Worm (Caenorhabditis elegans): Measurements from ENCODE around the gene Y37E11B.10.
"Not testable (repeated sequence)": the region's sequence is repeated elsewhere in the genome, so short reads cannot be mapped to it uniquely, and the experiment has no call there.

The Y37E11B.10 gene

ce11 chrIV:3598452-3598851, 7.8 kb downstream of the Y37E11B.10 start, which contains the start of gene Y37E11B.5:
Y37E11B.5 (minus strand) TSS chrIV:3598552.
- TF ChIP-seq hlh-17 (GFP tag; optimal IDR thresholded peaks at IDR 0.05; ENCODE audit: borderline replicate concordance) (no peak), xbp-1 (tag; optimal IDR thresholded peaks at IDR 0.05) (no peak), isw-1 (GFP tag; IDR thresholded peaks at IDR 0.05) (no peak), lin-35 (GFP tag; optimal IDR thresholded peaks at IDR 0.05) (no peak), blmp-1 (tag; optimal IDR thresholded peaks at IDR 0.05) (no peak), swsn-7 (tag; optimal IDR thresholded peaks at IDR 0.05) (no peak), unc-130 (tag; optimal IDR thresholded peaks at IDR 0.05) (no peak), nhr-90 (tag; optimal IDR thresholded peaks at IDR 0.05; ENCODE audit: poor library complexity) (no peak), ama-1 (optimal IDR thresholded peaks at IDR 0.05) (no peak), egl-27 (tag; optimal IDR thresholded peaks at IDR 0.05) (no peak), nhr-11 (tag; optimal IDR thresholded peaks at IDR 0.05) (no peak)

- TF ChIP-seq efl-1 (optimal IDR thresholded peaks at IDR 0.05) (no peak), efl-1 (GFP tag; optimal IDR thresholded peaks at IDR 0.05 in 1 of 2) (no peak), sup-37 (GFP tag; optimal IDR thresholded peaks at IDR 0.05) (no peak)
These were observed 8.9 kb downstream of the Y37E11B.10 start for ce11 chrIV:3597356-3597755.

- no peak for TF ChIP-seq ets-5 (GFP tag; IDR thresholded peaks at IDR 0.05)
- no peak for TF ChIP-seq nhr-47 (tag; optimal IDR thresholded peaks at IDR 0.05)
- no peak for TF ChIP-seq nhr-28 (tag; optimal IDR thresholded peaks at IDR 0.05)
These were observed 12.8 kb downstream of the Y37E11B.10 start, which contains the start of gene taf-2 for ce11 chrIV:3593513-3593912. taf-2 (minus strand) TSS chrIV:3593613.

ce11 chrIV:3590821-3591220, 15.4 kb downstream of the Y37E11B.10 start:
- TF ChIP-seq unc-62 (GFP tag; optimal IDR thresholded peaks at IDR 0.05) (no peak), rnt-1 (tag; optimal IDR thresholded peaks at IDR 0.05) (no peak), lir-3 (tag; optimal IDR thresholded peaks at IDR 0.05; ENCODE audit: poor library complexity) (no peak), nhr-19 (GFP tag; conservative IDR thresholded peaks at IDR 0.05) (no peak), C16A3.4 (tag; optimal IDR thresholded peaks at IDR 0.05) (no peak), ama-1 (optimal IDR thresholded peaks at IDR 0.05) (no peak), dpl-1 (GFP tag; optimal IDR thresholded peaks at IDR 0.05) (no peak), unc-130 (tag; optimal IDR thresholded peaks at IDR 0.05) (no peak), aly-2 (tag; optimal IDR thresholded peaks at IDR 0.05) (no peak), hpl-2 (GFP tag; optimal IDR thresholded peaks at IDR 0.05) (no peak), xbp-1 (tag; optimal IDR thresholded peaks at IDR 0.05) (no peak), ceh-8 (GFP tag; optimal IDR thresholded peaks at IDR 0.05) (no peak), unc-98 (GFP tag; IDR thresholded peaks at IDR 0.05) (no peak), efl-3 (GFP tag; optimal IDR thresholded peaks at IDR 0.05) (no peak), sox-4 (tag; optimal IDR thresholded peaks at IDR 0.05) (no peak), unc-30 (tag; optimal IDR thresholded peaks at IDR 0.05) (no peak), blmp-1 (tag; optimal IDR thresholded peaks at IDR 0.05) (no peak), ets-5 (GFP tag; IDR thresholded peaks at IDR 0.05) (no peak)

- not testable (repeated sequence) for TF ChIP-seq nhr-28 (tag; optimal IDR thresholded peaks at IDR 0.05); aly-2 (tag; optimal IDR thresholded peaks at IDR 0.05); sup-37 (GFP tag; optimal IDR thresholded peaks at IDR 0.05)
These were observed 23.5 kb downstream of the Y37E11B.10 start, which contains the start of gene blos-7 for ce11 chrIV:3582806-3583205. blos-7 (minus strand) TSS chrIV:3582906.

ce11 chrIV:3579477-3579975, 26.7 kb downstream of the Y37E11B.10 start, which contains the start of gene Y37E11B.1:
Y37E11B.1 (plus strand) TSS chrIV:3579621.
- TF ChIP-seq ceh-63 (GFP tag; optimal IDR thresholded peaks at IDR 0.05) (no peak), tlp-1 (tag; optimal IDR thresholded peaks at IDR 0.05) (no peak), nhr-71 (tag; optimal IDR thresholded peaks at IDR 0.05) (peak; percentile 19), mef-2 (tag; optimal IDR thresholded peaks at IDR 0.05) (no peak), tbx-2 (tag; optimal IDR thresholded peaks at IDR 0.05) (no peak), unc-130 (tag; optimal IDR thresholded peaks at IDR 0.05) (no peak), ces-1 (GFP tag; optimal IDR thresholded peaks at IDR 0.05) (no peak), unc-86 (tag; optimal IDR thresholded peaks at IDR 0.05) (no peak), lsy-2 (tag; optimal IDR thresholded peaks at IDR 0.05) (peak in 1 of 2 experiments; percentile 44), blmp-1 (tag; optimal IDR thresholded peaks at IDR 0.05) (no peak), pax-3 (tag; optimal IDR thresholded peaks at IDR 0.05) (no peak), sox-4 (tag; optimal IDR thresholded peaks at IDR 0.05) (no peak), ceh-90 (tag; optimal IDR thresholded peaks at IDR 0.05) (no peak), ztf-11 (tag; optimal IDR thresholded peaks at IDR 0.05) (no peak), zag-1 (tag; optimal IDR thresholded peaks at IDR 0.05) (no peak), alr-1 (tag; optimal IDR thresholded peaks at IDR 0.05; ENCODE audit: borderline replicate concordance) (no peak), dpl-1 (GFP tag; optimal IDR thresholded peaks at IDR 0.05) (peak in 1 of 3 experiments; percentile 30)

All from whole organism, L1 larva.